Fruit fly (Drosophila melanogaster): ENCODE measurements around the gene mthl1.

Gene mthl1

dm6 chrX:16637594-16638485 lies 2.9 kb upstream of the mthl1 start, which contains the start of gene RpS19a:
RpS19a (plus strand) TSS chrX:16637894.
- TF ChIP-seq CrebA (GFP tag; optimal IDR thresholded peaks at IDR 0.05; ENCODE audit: borderline replicate concordance) (no peak), Dfd (GFP tag; optimal IDR thresholded peaks at IDR 0.05) (no peak), CG32264 (GFP tag; optimal IDR thresholded peaks at IDR 0.05) (no peak), GATAd (GFP tag; optimal IDR thresholded peaks at IDR 0.05) (peak; percentile 16), OdsH (GFP tag; optimal IDR thresholded peaks at IDR 0.05) (peak; percentile 16), Rel (GFP tag; optimal IDR thresholded peaks at IDR 0.05) (no peak), Rel (tag; optimal IDR thresholded peaks at IDR 0.05) (peak; percentile 63), lola (GFP tag; optimal IDR thresholded peaks at IDR 0.05) (no peak), sage (GFP tag; optimal IDR thresholded peaks at IDR 0.05) (peak; percentile 20), Myc (optimal IDR thresholded peaks at IDR 0.05) (no peak), Jra (GFP tag; optimal IDR thresholded peaks at IDR 0.05) (peak; percentile 28), jim (GFP tag; optimal IDR thresholded peaks at IDR 0.05) (no peak), dsf (GFP tag; optimal IDR thresholded peaks at IDR 0.05; ENCODE audit: borderline replicate concordance) (peak; percentile 61), rgr (GFP tag; optimal IDR thresholded peaks at IDR 0.05) (peak; percentile 80), Hnf4 (GFP tag; optimal IDR thresholded peaks at IDR 0.05) (peak; percentile 34), Mio (GFP tag; optimal IDR thresholded peaks at IDR 0.05) (no peak), usp (GFP tag; optimal IDR thresholded peaks at IDR 0.05) (no peak), brk (GFP tag; optimal IDR thresholded peaks at IDR 0.05) (no peak), Vsx2 (GFP tag; optimal IDR thresholded peaks at IDR 0.05; ENCODE audit: partially characterized antibody) (no peak), psq (GFP tag; optimal IDR thresholded peaks at IDR 0.05) (no peak), N (GFP tag; optimal IDR thresholded peaks at IDR 0.05) (no peak), Hr83 (GFP tag; optimal IDR thresholded peaks at IDR 0.05; ENCODE audit: poor library complexity, severe bottlenecking) (peak; percentile 80), tai (GFP tag; optimal IDR thresholded peaks at IDR 0.05) (no peak), Abd-B (GFP tag; optimal IDR thresholded peaks at IDR 0.05) (no peak), br (GFP tag; optimal IDR thresholded peaks at IDR 0.05) (peak; percentile 76), h (GFP tag; optimal IDR thresholded peaks at IDR 0.05) (peak; percentile 58), Hr78 (GFP tag; optimal IDR thresholded peaks at IDR 0.05) (no peak), pan (optimal IDR thresholded peaks at IDR 0.05) (no peak), sv (GFP tag; optimal IDR thresholded peaks at IDR 0.05) (peak; percentile 45), HLH106 (tag; optimal IDR thresholded peaks at IDR 0.05) (peak; percentile 59), Sp1 (GFP tag; optimal IDR thresholded peaks at IDR 0.05) (peak; percentile 89), fru (GFP tag; optimal IDR thresholded peaks at IDR 0.05) (peak; percentile 52), woc (GFP tag; optimal IDR thresholded peaks at IDR 0.05) (no peak), Dif (GFP tag; optimal IDR thresholded peaks at IDR 0.05; ENCODE audit: partially characterized antibody) (no peak), CG9705 (GFP tag; optimal IDR thresholded peaks at IDR 0.05) (peak; percentile 88), foxo (GFP tag; optimal IDR thresholded peaks at IDR 0.05) (peak in 1 of 2 experiments; percentile 61), dmrt93B (GFP tag; optimal IDR thresholded peaks at IDR 0.05) (peak; percentile 80), ey (GFP tag; optimal IDR thresholded peaks at IDR 0.05) (no peak), dl (GFP tag; optimal IDR thresholded peaks at IDR 0.05; ENCODE audit: insufficient read depth in 1 of 2, partially characterized antibody in 2 of 2) (no peak)

DNA sequence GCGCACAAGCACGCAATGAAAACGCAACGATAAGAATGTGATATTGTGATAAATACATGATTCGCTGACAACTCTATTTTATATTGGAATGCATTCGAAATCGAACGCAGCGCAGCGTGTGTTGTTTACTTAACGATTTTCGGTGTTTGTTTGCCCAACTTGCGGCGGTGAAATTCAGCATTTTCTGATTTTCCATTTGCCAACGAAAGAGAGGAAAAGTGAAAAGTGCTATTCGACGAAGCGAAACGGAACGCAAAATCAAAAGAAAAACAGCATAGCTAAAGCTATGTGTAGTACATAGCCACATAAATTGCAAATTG lies 293 bp downstream of the mthl1 start:
- TF ChIP-seq usp (GFP tag; optimal IDR thresholded peaks at IDR 0.05) (no peak), OdsH (GFP tag; optimal IDR thresholded peaks at IDR 0.05) (no peak), rgr (GFP tag; optimal IDR thresholded peaks at IDR 0.05) (no peak), foxo (GFP tag; optimal IDR thresholded peaks at IDR 0.05) (no peak), jim (GFP tag; optimal IDR thresholded peaks at IDR 0.05) (no peak), sage (GFP tag; optimal IDR thresholded peaks at IDR 0.05) (no peak), pan (optimal IDR thresholded peaks at IDR 0.05) (no peak), Rel (GFP tag; optimal IDR thresholded peaks at IDR 0.05) (no peak), Rel (tag; optimal IDR thresholded peaks at IDR 0.05) (no peak), fru (GFP tag; optimal IDR thresholded peaks at IDR 0.05) (no peak), Mio (GFP tag; optimal IDR thresholded peaks at IDR 0.05) (no peak), Abd-B (GFP tag; optimal IDR thresholded peaks at IDR 0.05) (no peak), Myc (optimal IDR thresholded peaks at IDR 0.05) (no peak), Dfd (GFP tag; optimal IDR thresholded peaks at IDR 0.05) (no peak), h (GFP tag; optimal IDR thresholded peaks at IDR 0.05) (no peak), Dif (GFP tag; optimal IDR thresholded peaks at IDR 0.05; ENCODE audit: partially characterized antibody) (no peak), sv (GFP tag; optimal IDR thresholded peaks at IDR 0.05) (no peak), HLH106 (tag; optimal IDR thresholded peaks at IDR 0.05) (no peak), dl (GFP tag; optimal IDR thresholded peaks at IDR 0.05; ENCODE audit: insufficient read depth in 1 of 2, partially characterized antibody in 2 of 2) (no peak)

Data from whole organism, wandering third instar larva.